Worm (Caenorhabditis elegans): ENCODE data around the gene Y102A11A.5.
A peak's percentile ranks its signal among the peaks of the same experiment; 100 is the strongest.

The Y102A11A.5 gene

ce11 chrX:2044541-2045168 lies 13.3 kb upstream of the Y102A11A.5 start:
- TF ChIP-seq daf-12 (tag; optimal IDR thresholded peaks at IDR 0.05): no peak
- TF ChIP-seq nhr-12 (tag; optimal IDR thresholded peaks at IDR 0.05): no peak

- TF ChIP-seq pha-4 (tag; optimal IDR thresholded peaks at IDR 0.05): peak; percentile 50
- TF ChIP-seq ztf-4 (tag; optimal IDR thresholded peaks at IDR 0.05): no peak
- no peak for TF ChIP-seq pqm-1 (tag; optimal IDR thresholded peaks at IDR 0.05)
- no peak for TF ChIP-seq unc-39 (tag; optimal IDR thresholded peaks at IDR 0.05)
- TF ChIP-seq ceh-28 (tag; optimal IDR thresholded peaks at IDR 0.05): no peak
- no peak for TF ChIP-seq ama-1 (optimal IDR thresholded peaks at IDR 0.05)
- no peak for TF ChIP-seq ztf-11 (tag; optimal IDR thresholded peaks at IDR 0.05)
- no peak for TF ChIP-seq snpc-4 (tag; optimal IDR thresholded peaks at IDR 0.05)
- TF ChIP-seq ZK546.5 (tag; optimal IDR thresholded peaks at IDR 0.05): no peak
Observed at ce11 chrX:2043224-2043623, 11.8 kb upstream of the Y102A11A.5 start.

- TF ChIP-seq lin-15B (tag; optimal IDR thresholded peaks at IDR 0.05) (no peak), nhr-23 (tag; optimal IDR thresholded peaks at IDR 0.05) (no peak), ama-1 (optimal IDR thresholded peaks at IDR 0.05) (no peak), zag-1 (tag; optimal IDR thresholded peaks at IDR 0.05) (no peak), elt-2 (tag; optimal IDR thresholded peaks at IDR 0.05) (no peak), nhr-28 (tag; optimal IDR thresholded peaks at IDR 0.05) (no peak), mml-1 (tag; optimal IDR thresholded peaks at IDR 0.05) (no peak), lin-39 (tag; optimal IDR thresholded peaks at IDR 0.05) (no peak), nhr-12 (tag; optimal IDR thresholded peaks at IDR 0.05) (no peak), jun-1 (tag; optimal IDR thresholded peaks at IDR 0.05) (no peak), egl-5 (tag; optimal IDR thresholded peaks at IDR 0.05) (no peak), sea-2 (GFP tag; optimal IDR thresholded peaks at IDR 0.05) (no peak), pqm-1 (tag; optimal IDR thresholded peaks at IDR 0.05) (no peak), hmg-11 (tag; optimal IDR thresholded peaks at IDR 0.05) (no peak), elt-3 (tag; optimal IDR thresholded peaks at IDR 0.05) (no peak), elt-1 (tag; optimal IDR thresholded peaks at IDR 0.05) (no peak), eor-1 (tag; optimal IDR thresholded peaks at IDR 0.05) (no peak)
Observed at ce11 chrX:2042621-2043020, 11.2 kb upstream of the Y102A11A.5 start.

ce11 chrX:2041448-2042138 lies 10.2 kb upstream of the Y102A11A.5 start:
- TF ChIP-seq ceh-9 (tag; optimal IDR thresholded peaks at IDR 0.05): no peak
- TF ChIP-seq fkh-2 (tag; optimal IDR thresholded peaks at IDR 0.05): no peak
- TF ChIP-seq eor-1 (tag; optimal IDR thresholded peaks at IDR 0.05): no peak
- peak; percentile 33 for TF ChIP-seq elt-1 (tag; optimal IDR thresholded peaks at IDR 0.05)

ce11 chrX:2040877-2041276 lies 9.5 kb upstream of the Y102A11A.5 start:
- TF ChIP-seq egl-5 (tag; optimal IDR thresholded peaks at IDR 0.05) (no peak), elt-1 (tag; optimal IDR thresholded peaks at IDR 0.05) (peak; percentile 4)

ce11 chrX:2039358-2039757 lies 8.0 kb upstream of the Y102A11A.5 start, which contains the start of gene smex-2:
Gene smex-2 (minus strand): TSS chrX:2039458.
- TF ChIP-seq pqm-1 (tag; optimal IDR thresholded peaks at IDR 0.05) (no peak), nhr-12 (tag; optimal IDR thresholded peaks at IDR 0.05) (no peak), fkh-10 (GFP tag; optimal IDR thresholded peaks at IDR 0.05) (no peak), elt-3 (tag; optimal IDR thresholded peaks at IDR 0.05) (no peak), fkh-2 (tag; optimal IDR thresholded peaks at IDR 0.05) (no peak), ceh-82 (tag; optimal IDR thresholded peaks at IDR 0.05) (no peak)

ce11 chrX:2035172-2035571 lies 3.8 kb upstream of the Y102A11A.5 start, which contains the start of gene ergi-1:
Gene ergi-1 (minus strand): TSS chrX:2035272.
- TF ChIP-seq pha-4 (tag; optimal IDR thresholded peaks at IDR 0.05) (peak; percentile 69), daf-12 (tag; optimal IDR thresholded peaks at IDR 0.05) (no peak)

All from whole organism, L3 larva.